Worm (Caenorhabditis elegans) whole organism, L2 larva: Measurements from ENCODE around the gene jbts-14.
"Not testable (repeated sequence)": the region's sequence is repeated elsewhere in the genome, so short reads cannot be mapped to it uniquely, and the experiment has no call there.

ENCODE experiments used
- C34F6.9 ChIP-seq: fragments of 150-350 bp; optimal IDR thresholded peaks from 2 replicates; lab custom pipeline; 2014; ENCODE audit warnings: missing biosample characterization, missing genetic modification characterization
- R02D3.7 ChIP-seq: fragments of 150-350 bp; optimal IDR thresholded peaks from 2 replicates; lab custom pipeline; 2014; ENCODE audit warnings: missing biosample characterization, missing genetic modification characterization
- Y55F3AM.14 ChIP-seq: fragments of 200-800 bp; sonication (Bioruptor generic); optimal IDR thresholded peaks from 2 replicates; lab custom pipeline; 2018; ENCODE audit warnings: mild to moderate bottlenecking, missing genetic modification characterization, missing compliant biosample characterization
- ZK546.5 ChIP-seq: sonication (generic microtip); optimal IDR thresholded peaks from 2 replicates; lab custom pipeline; 2017; ENCODE audit warnings: missing biosample characterization, missing genetic modification characterization
- alr-1 ChIP-seq: fragments of 150-350 bp; optimal IDR thresholded peaks from 2 replicates; lab custom pipeline; 2014; ENCODE audit warnings: missing biosample characterization, missing genetic modification characterization
- ama-1 ChIP-seq: fragments of 150-350 bp; optimal IDR thresholded peaks from 2 replicates; lab custom pipeline; 2018; ENCODE audit warnings: inconsistent platforms
- blmp-1 ChIP-seq: sonication (generic microtip); optimal IDR thresholded peaks from 2 replicates; lab custom pipeline; 2017; ENCODE audit warnings: missing genetic modification characterization, mild to moderate bottlenecking, missing compliant biosample characterization, antibody characterized with exemption, moderate library complexity; ENCODE audit not compliant: insufficient read depth
- ceh-16 ChIP-seq: fragments of 150-350 bp; optimal IDR thresholded peaks from 2 replicates; lab custom pipeline; 2014; ENCODE audit warnings: missing biosample characterization, missing genetic modification characterization
- ceh-82 ChIP-seq: fragments of 150-350 bp; optimal IDR thresholded peaks from 2 replicates; lab custom pipeline; 2014; ENCODE audit warnings: missing biosample characterization, missing genetic modification characterization
- crh-2 ChIP-seq: sonication (generic microtip); optimal IDR thresholded peaks from 2 replicates; lab custom pipeline; 2017; ENCODE audit warnings: missing biosample characterization, missing genetic modification characterization
- dmd-4 ChIP-seq: sonication (generic microtip); optimal IDR thresholded peaks from 2 replicates; lab custom pipeline; 2017; ENCODE audit warnings: missing biosample characterization, missing genetic modification characterization
- egl-27 ChIP-seq: sonication (generic microtip); optimal IDR thresholded peaks from 3 replicates; lab custom pipeline; 2017; ENCODE audit warnings: missing biosample characterization, missing genetic modification reagents, missing genetic modification characterization
- elt-1 ChIP-seq: fragments of 150-350 bp; optimal IDR thresholded peaks from 2 replicates; lab custom pipeline; 2014; ENCODE audit warnings: missing biosample characterization, missing genetic modification characterization
- elt-3 ChIP-seq: sonication (generic microtip); optimal IDR thresholded peaks from 2 replicates; lab custom pipeline; 2017; ENCODE audit warnings: missing biosample characterization, missing genetic modification characterization
- fos-1 ChIP-seq: fragments of 150-350 bp; optimal IDR thresholded peaks from 2 replicates; lab custom pipeline; 2014; ENCODE audit warnings: missing biosample characterization, missing genetic modification characterization
- gmeb-1 ChIP-seq: fragments of 150-350 bp; optimal IDR thresholded peaks from 2 replicates; lab custom pipeline; 2014; ENCODE audit warnings: missing biosample characterization, missing genetic modification characterization
- lin-11 ChIP-seq: fragments of 150-350 bp; sonication (generic microtip); optimal IDR thresholded peaks from 2 replicates; lab custom pipeline; 2014; ENCODE audit warnings: missing biosample characterization, missing genetic modification characterization, inconsistent platforms, mixed read lengths
- lin-13 ChIP-seq: fragments of 150-350 bp; optimal IDR thresholded peaks from 2 replicates; lab custom pipeline; 2014; ENCODE audit warnings: missing biosample characterization, missing genetic modification reagents, missing genetic modification characterization
- lin-39 ChIP-seq: fragments of 150-350 bp; optimal IDR thresholded peaks from 2 replicates; lab custom pipeline; 2014; ENCODE audit warnings: missing biosample characterization, missing genetic modification reagents, missing genetic modification characterization
- lsy-2 ChIP-seq, 2 experiments: fragments of 150-350 bp in 1 of 2; sonication (generic microtip) in 1 of 2; optimal IDR thresholded peaks; 2 replicates each; lab custom pipeline; 2014 to 2017; ENCODE audit warnings: missing biosample characterization in 2 of 2, missing genetic modification characterization in 2 of 2
- mbf-1 ChIP-seq: sonication (generic microtip); optimal IDR thresholded peaks from 2 replicates; lab custom pipeline; 2017; ENCODE audit warnings: missing biosample characterization, missing genetic modification characterization
- mdl-1 ChIP-seq, 2 experiments: fragments of 150-350 bp in 1 of 2; sonication (generic microtip) in 1 of 2; optimal IDR thresholded peaks; 2 replicates each; lab custom pipeline; 2017; ENCODE audit warnings: missing biosample characterization in 2 of 2, missing genetic modification characterization in 2 of 2
- nhr-11 ChIP-seq: fragments of 150-350 bp; optimal IDR thresholded peaks from 2 replicates; lab custom pipeline; 2014; ENCODE audit warnings: missing biosample characterization, missing genetic modification characterization
- nhr-12 ChIP-seq: fragments of 150-350 bp; optimal IDR thresholded peaks from 2 replicates; lab custom pipeline; 2014; ENCODE audit warnings: missing biosample characterization, missing genetic modification characterization
- nhr-129 ChIP-seq: fragments of 150-350 bp; optimal IDR thresholded peaks from 2 replicates; lab custom pipeline; 2014; ENCODE audit warnings: missing biosample characterization, missing genetic modification characterization
- nhr-21 ChIP-seq: fragments of 150-350 bp; optimal IDR thresholded peaks from 2 replicates; lab custom pipeline; 2014; ENCODE audit warnings: missing biosample characterization, missing genetic modification characterization
- nhr-237 ChIP-seq: fragments of 150-350 bp; optimal IDR thresholded peaks from 2 replicates; lab custom pipeline; 2014; ENCODE audit warnings: missing biosample characterization, missing genetic modification characterization
- nhr-25 ChIP-seq: fragments of 150-350 bp; sonication (generic microtip); optimal IDR thresholded peaks from 3 replicates; lab custom pipeline; 2014; ENCODE audit warnings: missing biosample characterization, missing genetic modification characterization
- sem-4 ChIP-seq: fragments of 150-350 bp; optimal IDR thresholded peaks from 2 replicates; lab custom pipeline; 2014; ENCODE audit warnings: missing biosample characterization, missing genetic modification reagents, missing genetic modification characterization
- skn-1 ChIP-seq: sonication (generic microtip); optimal IDR thresholded peaks from 2 replicates; lab custom pipeline; 2017; ENCODE audit warnings: missing biosample characterization, missing genetic modification characterization
- sma-9 ChIP-seq, 2 experiments: fragments of 150-350 bp in 1 of 2; sonication (generic microtip) in 1 of 2; optimal IDR thresholded peaks; 2 replicates each; lab custom pipeline; 2014 to 2016; ENCODE audit warnings: missing genetic modification characterization in 2 of 2, mild to moderate bottlenecking in 1 of 2, missing biosample characterization in 1 of 2, missing compliant biosample characterization in 1 of 2, missing genetic modification reagents in 1 of 2, moderate library complexity in 1 of 2
- snpc-4 ChIP-seq: fragments of 150-350 bp; optimal IDR thresholded peaks from 2 replicates; lab custom pipeline; 2014; ENCODE audit warnings: missing biosample characterization, missing genetic modification characterization
- unc-39 ChIP-seq: fragments of 150-350 bp; optimal IDR thresholded peaks from 2 replicates; lab custom pipeline; 2014; ENCODE audit warnings: missing biosample characterization, missing genetic modification characterization
- unc-55 ChIP-seq: fragments of 150-350 bp; sonication (generic microtip); optimal IDR thresholded peaks from 3 replicates; lab custom pipeline; 2014; ENCODE audit warnings: missing biosample characterization, missing genetic modification reagents, missing genetic modification characterization
- unc-62 ChIP-seq: fragments of 150-350 bp; optimal IDR thresholded peaks from 2 replicates; lab custom pipeline; 2014; ENCODE audit warnings: missing biosample characterization, missing genetic modification reagents, missing genetic modification characterization
- zag-1 ChIP-seq: fragments of 150-350 bp; optimal IDR thresholded peaks from 2 replicates; lab custom pipeline; 2014; ENCODE audit warnings: missing biosample characterization, missing genetic modification characterization

Gene jbts-14

ce11 chrX:8723840-8724239 lies 19.7 kb downstream of the jbts-14 start (continued):
- peak; percentile 22 for TF ChIP-seq sem-4

- TF ChIP-seq lin-11 (tag; lab: Kevin White, UChicago) (no peak), ZK546.5 (no peak), ceh-82 (tag; lab: Kevin White, UChicago) (no peak), nhr-25 (no peak), nhr-129 (tag; lab: Kevin White, UChicago) (no peak), lin-13 (no peak), C34F6.9 (tag; lab: Kevin White, UChicago) (no peak), alr-1 (tag; lab: Kevin White, UChicago) (no peak), blmp-1 (no peak)
These were observed 23.2 kb downstream of the jbts-14 start, which contains the start of gene EGAP4.1 for ce11 chrX:8727306-8727705. Gene EGAP4.1 (minus strand): TSS chrX:8727406.

ce11 chrX:8731822-8732221 lies 27.7 kb downstream of the jbts-14 start, which contains the start of gene M02D8.6:
Gene M02D8.6 (minus strand): TSS chrX:8731922.
- not testable (repeated sequence) for TF ChIP-seq alr-1 (tag; lab: Kevin White, UChicago); lsy-2 (tag; optimal IDR thresholded peaks at IDR 0.05; lab: Kevin White, UChicago); nhr-237 (tag; lab: Kevin White, UChicago)

ce11 chrX:8736965-8737464 lies 32.9 kb downstream of the jbts-14 start, which contains the start of gene M02D8.3:
Gene M02D8.3 (minus strand): TSS chrX:8737015.
- TF ChIP-seq sem-4 (peak; percentile 17), fos-1 (tag; lab: Kevin White, UChicago) (peak; percentile 55), unc-55 (GFP tag; lab: Kevin White, UChicago) (no peak), dmd-4 (tag; lab: Kevin White, UChicago) (no peak), ceh-82 (tag; lab: Kevin White, UChicago) (no peak), sma-9 (GFP tag; optimal IDR thresholded peaks at IDR 0.05; lab: Kevin White, UChicago) (peak; percentile 5), sma-9 (tag; optimal IDR thresholded peaks at IDR 0.05; lab: Kevin White, UChicago) (no peak), crh-2 (peak; percentile 58), nhr-11 (tag; lab: Kevin White, UChicago) (no peak), nhr-129 (tag; lab: Kevin White, UChicago) (peak; percentile 47), Y55F3AM.14 (GFP tag; lab: Kevin White, UChicago) (no peak), skn-1 (tag; lab: Kevin White, UChicago) (no peak), snpc-4 (tag; lab: Kevin White, UChicago) (no peak), nhr-21 (tag; lab: Kevin White, UChicago) (peak; percentile 36), unc-62 (GFP tag; lab: Kevin White, UChicago) (no peak), nhr-12 (tag; lab: Kevin White, UChicago) (no peak), lsy-2 (tag; optimal IDR thresholded peaks at IDR 0.05; lab: Kevin White, UChicago) (peak in 1 of 2 experiments; percentile 61), unc-39 (tag; lab: Kevin White, UChicago) (no peak), mdl-1 (tag; optimal IDR thresholded peaks at IDR 0.05; lab: Kevin White, UChicago) (no peak), blmp-1 (no peak), C34F6.9 (tag; lab: Kevin White, UChicago) (peak; percentile 55), gmeb-1 (tag; lab: Kevin White, UChicago) (no peak), lin-11 (tag; lab: Kevin White, UChicago) (no peak)
- TF ChIP-seq, all 48 proteins: peak for 8

ce11 chrX:8737801-8738200 lies 33.7 kb downstream of the jbts-14 start:
- TF ChIP-seq ceh-16 (tag; lab: Kevin White, UChicago) (no peak), sem-4 (no peak), nhr-11 (tag; lab: Kevin White, UChicago) (no peak), lin-11 (tag; lab: Kevin White, UChicago) (no peak), lin-39 (tag; lab: Kevin White, UChicago) (no peak), unc-39 (tag; lab: Kevin White, UChicago) (no peak), elt-1 (tag; lab: Kevin White, UChicago) (no peak), lin-13 (no peak), mdl-1 (tag; optimal IDR thresholded peaks at IDR 0.05; lab: Kevin White, UChicago) (no peak), R02D3.7 (tag; lab: Kevin White, UChicago) (no peak), unc-62 (GFP tag; lab: Kevin White, UChicago) (no peak), skn-1 (tag; lab: Kevin White, UChicago) (no peak), zag-1 (no peak), gmeb-1 (tag; lab: Kevin White, UChicago) (no peak), egl-27 (tag; lab: Kevin White, UChicago) (no peak), elt-3 (tag; lab: Kevin White, UChicago) (no peak), mbf-1 (no peak), dmd-4 (tag; lab: Kevin White, UChicago) (no peak), ama-1 (lab: Kevin White, UChicago) (no peak), fos-1 (tag; lab: Kevin White, UChicago) (no peak)
- TF ChIP-seq, all 48 proteins: peak for 0
